Worm (Caenorhabditis elegans) whole organism, late embryonic: ENCODE data around the gene Y9C9A.8.

Source experiments
- ama-1 ChIP-seq: fragments of 150-350 bp; optimal IDR thresholded peaks from 2 replicates; lab custom pipeline; 2014
- ceh-30 ChIP-seq: fragments of 150-350 bp; optimal IDR thresholded peaks from 2 replicates; lab custom pipeline; 2014; ENCODE audit warnings: missing biosample characterization, missing genetic modification characterization
- ceh-9 ChIP-seq: sonication (generic microtip); optimal IDR thresholded peaks from 2 replicates; lab custom pipeline; 2016; ENCODE audit warnings: mild to moderate bottlenecking, missing genetic modification characterization, inconsistent platforms, missing compliant biosample characterization
- che-1 ChIP-seq: sonication (generic microtip); optimal IDR thresholded peaks from 2 replicates; lab custom pipeline; 2016; ENCODE audit warnings: mild to moderate bottlenecking, missing genetic modification characterization, missing compliant biosample characterization
- elt-2 ChIP-seq: sonication (generic microtip); optimal IDR thresholded peaks from 2 replicates; lab custom pipeline; 2016; ENCODE audit warnings: missing genetic modification reagents, missing genetic modification characterization, missing compliant biosample characterization
- fkh-10 ChIP-seq: fragments of 150-350 bp; optimal IDR thresholded peaks from 2 replicates; lab custom pipeline; 2014; ENCODE audit warnings: missing biosample characterization, missing genetic modification reagents, missing genetic modification characterization
- hlh-13 ChIP-seq: fragments of 200-800 bp; sonication (Bioruptor generic); optimal IDR thresholded peaks from 2 replicates; lab custom pipeline; 2018; ENCODE audit warnings: mild to moderate bottlenecking, missing genetic modification characterization, missing compliant biosample characterization
- hlh-15 ChIP-seq: sonication (generic microtip); optimal IDR thresholded peaks from 2 replicates; lab custom pipeline; 2016; ENCODE audit warnings: missing genetic modification characterization, missing compliant biosample characterization
- hlh-8 ChIP-seq: sonication (generic microtip); optimal IDR thresholded peaks from 2 replicates; lab custom pipeline; 2016; ENCODE audit warnings: missing genotype, missing genetic modification characterization, missing compliant biosample characterization
- lim-6 ChIP-seq: sonication (generic microtip); optimal IDR thresholded peaks from 2 replicates; lab custom pipeline; 2016; ENCODE audit warnings: missing genetic modification characterization, missing compliant biosample characterization
- pros-1 ChIP-seq: fragments of 150-350 bp; optimal IDR thresholded peaks from 2 replicates; lab custom pipeline; 2014; ENCODE audit warnings: missing biosample characterization, missing genetic modification reagents, missing genetic modification characterization
- tbx-2 ChIP-seq: sonication (generic microtip); optimal IDR thresholded peaks from 2 replicates; lab custom pipeline; 2016; ENCODE audit warnings: missing genetic modification characterization, missing compliant biosample characterization
- ztf-16 ChIP-seq: sonication (generic microtip); optimal IDR thresholded peaks from 2 replicates; lab custom pipeline; 2017; ENCODE audit warnings: missing genetic modification characterization, missing compliant biosample characterization

ce11 chrIV:4981027-4981426, 50.9 kb downstream of the Y9C9A.8 start, which contains the start of gene srz-24:
- no peak for TF ChIP-seq ceh-30
- TF ChIP-seq hlh-8 (tag; lab: Kevin White, UChicago): no peak
- no peak for TF ChIP-seq che-1 (tag; lab: Kevin White, UChicago)
- no peak for TF ChIP-seq tbx-2 (tag; lab: Kevin White, UChicago)
- no peak for TF ChIP-seq ama-1 (lab: Kevin White, UChicago)
- no peak for TF ChIP-seq lim-6 (tag; lab: Kevin White, UChicago)
- no peak for TF ChIP-seq ztf-16 (tag; lab: Kevin White, UChicago)
- TF ChIP-seq pros-1: no peak
- TF ChIP-seq hlh-15 (tag; lab: Kevin White, UChicago): no peak
- TF ChIP-seq fkh-10 (GFP tag; lab: Kevin White, UChicago): no peak
- TF ChIP-seq ceh-9: no peak
- TF ChIP-seq elt-2 (tag; lab: Kevin White, UChicago): no peak
- no peak for TF ChIP-seq hlh-13 (GFP tag; lab: Kevin White, UChicago)
